Worm (Caenorhabditis elegans) whole organism, L4 larva: ENCODE results near the gene slc-17.5.

Source experiments
- D1046.2 ChIP-seq: fragments of 200-800 bp; sonication (Bioruptor generic); IDR thresholded peaks from 2 replicates; pipeline ENCODE4 v1.3.6; 2022; ENCODE audit warnings: missing genetic modification characterization, missing compliant biosample characterization
- F26F4.8 ChIP-seq: fragments of 200-800 bp; sonication (Bioruptor generic); conservative IDR thresholded peaks from 2 replicates; pipeline ENCODE4 v1.3.6; 2022; ENCODE audit warnings: missing genetic modification characterization, missing compliant biosample characterization
- F44E2.7 ChIP-seq: fragments of 200-800 bp; sonication (Bioruptor generic); IDR thresholded peaks from 2 replicates; pipeline ENCODE4 v2.1.2; 2022; ENCODE audit warnings: missing genetic modification characterization, missing compliant biosample characterization
- Y105C5A.15 ChIP-seq: fragments of 200-800 bp; sonication (Bioruptor generic); IDR thresholded peaks from 2 replicates; pipeline ENCODE4 v1.3.6; 2022; ENCODE audit warnings: missing genetic modification characterization, missing compliant biosample characterization
- ZK337.2 ChIP-seq: fragments of 200-800 bp; sonication (Bioruptor generic); IDR thresholded peaks from 2 replicates; pipeline ENCODE4 v1.3.6; 2022; ENCODE audit warnings: missing genetic modification reagents, missing genetic modification characterization, missing compliant biosample characterization
- ZK546.5 ChIP-seq, 2 experiments: sonication (generic microtip); optimal IDR thresholded peaks; 2 replicates each; lab custom pipeline; 2017; ENCODE audit warnings: missing biosample characterization in 2 of 2, missing genetic modification characterization in 2 of 2
- aha-1 ChIP-seq: fragments of 150-350 bp; peaks from one replicate; lab custom pipeline; 2014; ENCODE audit warnings: missing biosample characterization, missing genetic modification characterization
- arid-1 ChIP-seq: fragments of 200-800 bp; sonication (Bioruptor generic); conservative IDR thresholded peaks from 2 replicates; pipeline ENCODE4 v1.3.6; 2022; ENCODE audit warnings: missing genetic modification reagents, missing genetic modification characterization, missing compliant biosample characterization
- ceh-44 ChIP-seq: fragments of 200-800 bp; sonication (Bioruptor generic); IDR thresholded peaks from 2 replicates; pipeline ENCODE4 v1.3.6; 2022; ENCODE audit warnings: missing genetic modification reagents, missing genetic modification characterization, missing compliant biosample characterization
- dmd-8 ChIP-seq: fragments of 200-800 bp; sonication (Bioruptor generic); IDR thresholded peaks from 2 replicates; pipeline ENCODE4 v1.3.6; 2022; ENCODE audit warnings: missing genetic modification characterization, missing compliant biosample characterization
- duxl-1 ChIP-seq: sonication (generic microtip); optimal IDR thresholded peaks from 2 replicates; lab custom pipeline; 2016; ENCODE audit warnings: mild to moderate bottlenecking, missing genetic modification characterization, moderate library complexity, missing compliant biosample characterization; ENCODE audit not compliant: poor library complexity
- lim-7 ChIP-seq: fragments of 200-800 bp; sonication (Bioruptor generic); IDR thresholded peaks from 2 replicates; pipeline ENCODE4 v1.3.6; 2022; ENCODE audit warnings: missing genetic modification characterization, missing compliant biosample characterization
- lsy-2 ChIP-seq, 2 experiments: fragments of 150-350 bp in 1 of 2; sonication (generic microtip) in 1 of 2; optimal IDR thresholded peaks; 2 replicates each; lab custom pipeline; 2014 to 2017; ENCODE audit warnings: missing biosample characterization in 2 of 2, missing genetic modification characterization in 2 of 2
- madf-5 ChIP-seq, 2 experiments: fragments of 200-800 bp; sonication (Bioruptor generic); IDR thresholded peaks; 2 replicates each; pipeline ENCODE4 v1.3.6; 2022; ENCODE audit warnings: missing compliant biosample characterization in 2 of 2, missing genetic modification characterization in 2 of 2
- madf-9 ChIP-seq: fragments of 200-800 bp; sonication (Bioruptor generic); conservative IDR thresholded peaks from 2 replicates; pipeline ENCODE4 v1.3.6; 2022; ENCODE audit warnings: missing genetic modification reagents, missing genetic modification characterization, missing compliant biosample characterization
- nhr-102 ChIP-seq: sonication (generic microtip); optimal IDR thresholded peaks from 2 replicates; lab custom pipeline; 2016; ENCODE audit warnings: mild to moderate bottlenecking, missing genetic modification characterization, moderate library complexity, missing compliant biosample characterization
- nhr-11 ChIP-seq: fragments of 150-350 bp; optimal IDR thresholded peaks from 2 replicates; lab custom pipeline; 2014; ENCODE audit warnings: missing biosample characterization, missing genetic modification characterization
- nhr-237 ChIP-seq: sonication (generic microtip); optimal IDR thresholded peaks from 2 replicates; lab custom pipeline; 2017; ENCODE audit warnings: missing biosample characterization, missing genetic modification characterization
- nhr-76 ChIP-seq: fragments of 150-350 bp; optimal IDR thresholded peaks from 2 replicates; lab custom pipeline; 2014; ENCODE audit warnings: missing biosample characterization, missing genetic modification characterization
- pha-4 ChIP-seq, 2 experiments: fragments of 150-350 bp in 1 of 2; fragments of 200-800 bp in 1 of 2; sonication (Bioruptor generic) in 1 of 2; IDR thresholded peaks in 1 of 2; optimal IDR thresholded peaks in 1 of 2; 2 replicates each; pipeline versions ENCODE4 v1.3.6 to Lab custom; 2014 to 2022; ENCODE audit warnings: missing genetic modification characterization in 2 of 2, missing genetic modification reagents in 2 of 2, missing biosample characterization in 1 of 2, missing compliant biosample characterization in 1 of 2
- set-16 ChIP-seq: fragments of 200-800 bp; sonication (Bioruptor generic); IDR thresholded peaks from 2 replicates; pipeline ENCODE4 v1.3.6; 2022; ENCODE audit warnings: missing genetic modification reagents, missing genetic modification characterization, missing compliant biosample characterization
- snpc-1.2 ChIP-seq: fragments of 200-800 bp; sonication (Bioruptor generic); IDR thresholded peaks from 2 replicates; pipeline ENCODE4 v1.3.6; 2022; ENCODE audit warnings: missing genetic modification reagents, missing genetic modification characterization, missing compliant biosample characterization
- spr-1 ChIP-seq: sonication (generic microtip); optimal IDR thresholded peaks from 2 replicates; lab custom pipeline; 2016; ENCODE audit warnings: mild to moderate bottlenecking, missing genetic modification characterization, missing compliant biosample characterization
- tra-1 ChIP-seq: fragments of 200-800 bp; sonication (Bioruptor generic); IDR thresholded peaks from 2 replicates; pipeline ENCODE4 v1.3.6; 2022; ENCODE audit warnings: missing genetic modification reagents, missing genetic modification characterization, missing compliant biosample characterization
- unc-62 ChIP-seq, 3 experiments: fragments of 150-350 bp in 1 of 3; sonication (generic microtip); optimal IDR thresholded peaks in 2 of 3; peaks in 1 of 3; 1 replicate in 1 of 3; 2 replicates in 2 of 3; lab custom pipeline; 2014 to 2017; ENCODE audit warnings: missing biosample characterization in 3 of 3, missing genetic modification characterization in 3 of 3, missing genetic modification reagents in 3 of 3, missing genotype in 1 of 3
- zag-1 ChIP-seq: fragments of 150-350 bp; optimal IDR thresholded peaks from 2 replicates; lab custom pipeline; 2014; ENCODE audit warnings: missing biosample characterization, missing genetic modification characterization

The slc-17.5 gene

ce11 chrV:8284800-8285199, at the start of gene slc-17.5:
Gene slc-17.5, minus strand, starts transcription at chrV:8284900.
- TF ChIP-seq nhr-11 (tag; lab: Kevin White, UChicago) (no peak), zag-1 (tag; lab: Kevin White, UChicago) (no peak), spr-1 (tag; lab: Kevin White, UChicago) (no peak), tra-1 (GFP tag; lab: Robert Waterston, UW) (no peak), unc-62 (GFP tag; optimal IDR thresholded peaks at IDR 0.05 in 1 of 2; lab: Kevin White, UChicago) (peak in 1 of 2 experiments; percentile 78), unc-62 (tag; optimal IDR thresholded peaks at IDR 0.05; lab: Kevin White, UChicago) (no peak), lim-7 (GFP tag; lab: Robert Waterston, UW) (no peak), pha-4 (GFP tag; IDR thresholded peaks at IDR 0.05; lab: Robert Waterston, UW) (no peak), pha-4 (tag; optimal IDR thresholded peaks at IDR 0.05; lab: Kevin White, UChicago) (no peak), nhr-102 (tag; lab: Kevin White, UChicago) (no peak)

ce11 chrV:8334360-8334759, 49.7 kb upstream of the slc-17.5 start, which contains the start of gene tmd-2:
Gene tmd-2, plus strand, starts transcription at chrV:8334660.
- no peak for TF ChIP-seq duxl-1
- TF ChIP-seq, all 104 proteins: peak for 0

- TF ChIP-seq dmd-8 (GFP tag; lab: Robert Waterston, UW) (peak; percentile 72; the same call in 1 of the 2 replicates), snpc-1.2 (GFP tag; lab: Robert Waterston, UW) (0 out of 2 replicates have a peak, but pooled peaks have one; percentile 29), Y105C5A.15 (GFP tag; lab: Robert Waterston, UW) (0 out of 2 replicates have a peak, but pooled peaks have one; percentile 57), D1046.2 (GFP tag; lab: Robert Waterston, UW) (0 out of 2 replicates have a peak, but pooled peaks have one; percentile 68), madf-5 (GFP tag; IDR thresholded peaks at IDR 0.05; lab: Robert Waterston, UW) (peak in 1 of 2 experiments; percentile 50; a peak in 1 of 4 replicates), lim-7 (GFP tag; lab: Robert Waterston, UW) (peak; percentile 70), F44E2.7 (GFP tag; lab: Robert Waterston, UW) (0 out of 2 replicates have a peak, but pooled peaks have one; percentile 38), F26F4.8 (GFP tag; lab: Robert Waterston, UW) (peak; percentile 84), madf-9 (GFP tag; lab: Robert Waterston, UW) (0 out of 2 replicates have a peak, but pooled peaks have one; percentile 47)
Observed at ce11 chrV:8329390-8329789, 44.7 kb upstream of the slc-17.5 start.

- TF ChIP-seq set-16 (GFP tag; lab: Robert Waterston, UW) (peak; percentile 89), nhr-237 (tag; lab: Kevin White, UChicago) (no peak)
Observed at ce11 chrV:8327080-8327479, 42.4 kb upstream of the slc-17.5 start.

ce11 chrV:8325906-8326305, 41.2 kb upstream of the slc-17.5 start:
- TF ChIP-seq set-16 (GFP tag; lab: Robert Waterston, UW) (peak; percentile 74), nhr-76 (tag; lab: Kevin White, UChicago) (no peak)

- TF ChIP-seq lsy-2 (tag; optimal IDR thresholded peaks at IDR 0.05; lab: Kevin White, UChicago) (no peak), aha-1 (peak; percentile 95), unc-62 (GFP tag; optimal IDR thresholded peaks at IDR 0.05 in 1 of 2; lab: Kevin White, UChicago) (peak in 1 of 2 experiments; percentile 69), unc-62 (tag; optimal IDR thresholded peaks at IDR 0.05; lab: Kevin White, UChicago) (no peak)
Observed at ce11 chrV:8323545-8323944, 38.8 kb upstream of the slc-17.5 start.

- TF ChIP-seq ZK546.5 (tag; optimal IDR thresholded peaks at IDR 0.05; lab: Kevin White, UChicago) (no peak), tra-1 (GFP tag; lab: Robert Waterston, UW) (no peak)
Observed at ce11 chrV:8318135-8318534, 33.4 kb upstream of the slc-17.5 start, which contains the start of gene clec-219. Gene clec-219, plus strand, starts transcription at chrV:8318435.

- TF ChIP-seq F26F4.8 (GFP tag; lab: Robert Waterston, UW) (peak; percentile 65; the same call in 1 of the 2 replicates), Y105C5A.15 (GFP tag; lab: Robert Waterston, UW) (peak; percentile 37; the same call in 1 of the 2 replicates), arid-1 (GFP tag; lab: Robert Waterston, UW) (peak; percentile 30; the same call in 1 of the 2 replicates), ceh-44 (GFP tag; lab: Robert Waterston, UW) (peak; percentile 38; the same call in 1 of the 2 replicates), madf-5 (GFP tag; IDR thresholded peaks at IDR 0.05; lab: Robert Waterston, UW) (peak in 1 of 2 experiments; percentile 49; a peak in 1 of 4 replicates), tra-1 (GFP tag; lab: Robert Waterston, UW) (peak; percentile 22; the same call in 1 of the 2 replicates), lim-7 (GFP tag; lab: Robert Waterston, UW) (peak; percentile 67), madf-9 (GFP tag; lab: Robert Waterston, UW) (0 out of 2 replicates have a peak, but pooled peaks have one; percentile 42), ZK337.2 (GFP tag; lab: Robert Waterston, UW) (peak; percentile 46; the same call in 1 of the 2 replicates), F44E2.7 (GFP tag; lab: Robert Waterston, UW) (peak; percentile 38; the same call in 1 of the 2 replicates)
Observed at ce11 chrV:8314782-8315181, 30.1 kb upstream of the slc-17.5 start.
